Worm (Caenorhabditis elegans): Measurements from ENCODE around the gene hum-6.

DNA sequence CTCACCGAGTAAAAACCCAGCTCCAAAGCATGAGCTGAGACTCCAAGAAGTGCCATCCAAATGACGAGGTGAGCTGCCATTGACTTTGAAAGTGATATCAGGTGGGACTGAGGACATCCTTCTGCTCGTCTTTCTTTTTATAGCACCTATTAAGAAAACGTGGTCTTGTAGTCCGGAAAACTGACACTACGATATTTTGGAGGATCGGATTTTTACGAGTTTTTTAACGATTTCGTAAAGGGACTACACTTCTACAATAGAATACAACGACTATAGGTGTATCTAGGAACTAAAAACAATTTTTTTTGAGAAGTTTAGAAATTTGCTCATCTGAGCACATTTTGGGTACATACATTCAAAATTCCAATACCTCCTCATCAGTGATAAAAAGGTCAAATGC is 40.0 kb downstream of the hum-6 start, which contains the start of gene nlp-23:
- no peak for TF ChIP-seq egl-27 (tag; optimal IDR thresholded peaks at IDR 0.05)
- TF ChIP-seq nhr-28 (tag; optimal IDR thresholded peaks at IDR 0.05): no peak
- TF ChIP-seq nhr-12 (tag; optimal IDR thresholded peaks at IDR 0.05): no peak
- no peak for TF ChIP-seq nhr-77 (tag; optimal IDR thresholded peaks at IDR 0.05)
- TF ChIP-seq lin-15B (tag; optimal IDR thresholded peaks at IDR 0.05): no peak

Measured in whole organism, L3 larva.